Worm (Caenorhabditis elegans) whole organism, L3 larva: Measurements from ENCODE around the gene F16B4.4.

Experiments
- R02D3.7 ChIP-seq: fragments of 150-350 bp; optimal IDR thresholded peaks from 2 replicates; lab custom pipeline; 2014; ENCODE audit warnings: missing biosample characterization, missing genetic modification characterization
- aly-2 ChIP-seq: fragments of 150-350 bp; optimal IDR thresholded peaks from 2 replicates; lab custom pipeline; 2014; ENCODE audit warnings: missing biosample characterization, missing genetic modification characterization
- ceh-16 ChIP-seq: sonication (generic microtip); optimal IDR thresholded peaks from 2 replicates; lab custom pipeline; 2017; ENCODE audit warnings: missing biosample characterization, missing genetic modification characterization
- ceh-28 ChIP-seq: fragments of 150-350 bp; optimal IDR thresholded peaks from 2 replicates; lab custom pipeline; 2014; ENCODE audit warnings: missing biosample characterization, missing genetic modification reagents, missing genetic modification characterization
- ceh-9 ChIP-seq: sonication (generic microtip); optimal IDR thresholded peaks from 2 replicates; lab custom pipeline; 2018; ENCODE audit warnings: missing biosample characterization, missing genetic modification characterization
- daf-12 ChIP-seq: fragments of 150-350 bp; optimal IDR thresholded peaks from 2 replicates; lab custom pipeline; 2014; ENCODE audit warnings: missing biosample characterization, missing genetic modification reagents, missing genetic modification characterization
- elt-1 ChIP-seq: fragments of 150-350 bp; optimal IDR thresholded peaks from 2 replicates; lab custom pipeline; 2014; ENCODE audit warnings: missing biosample characterization, missing genetic modification characterization
- elt-2 ChIP-seq: sonication (generic microtip); optimal IDR thresholded peaks from 2 replicates; lab custom pipeline; 2016; ENCODE audit warnings: missing genetic modification reagents, mild to moderate bottlenecking, missing genetic modification characterization, missing compliant biosample characterization
- eor-1 ChIP-seq, 2 experiments: fragments of 150-350 bp; optimal IDR thresholded peaks; 2 replicates each; lab custom pipeline; 2014 to 2018; ENCODE audit warnings: missing biosample characterization in 2 of 2, missing genetic modification characterization in 2 of 2
- fkh-10 ChIP-seq: sonication (generic microtip); optimal IDR thresholded peaks from 2 replicates; lab custom pipeline; 2017; ENCODE audit warnings: missing biosample characterization, missing genetic modification reagents, missing genetic modification characterization
- fkh-2 ChIP-seq: fragments of 150-350 bp; optimal IDR thresholded peaks from 2 replicates; lab custom pipeline; 2014; ENCODE audit warnings: missing biosample characterization, missing genetic modification reagents, missing genetic modification characterization
- hmg-11 ChIP-seq: sonication (generic microtip); optimal IDR thresholded peaks from 2 replicates; lab custom pipeline; 2016; ENCODE audit warnings: missing genetic modification characterization, missing compliant biosample characterization
- jun-1 ChIP-seq: fragments of 150-350 bp; optimal IDR thresholded peaks from 2 replicates; lab custom pipeline; 2014; ENCODE audit warnings: missing biosample characterization, missing genetic modification reagents, missing genetic modification characterization
- lsy-12 ChIP-seq: sonication (generic microtip); optimal IDR thresholded peaks from 2 replicates; lab custom pipeline; 2016; ENCODE audit warnings: mild to moderate bottlenecking, missing genetic modification characterization, missing compliant biosample characterization
- mdl-1 ChIP-seq: fragments of 150-350 bp; optimal IDR thresholded peaks from 2 replicates; lab custom pipeline; 2014; ENCODE audit warnings: missing biosample characterization, missing genetic modification characterization
- nfya-1 ChIP-seq: sonication (generic microtip); optimal IDR thresholded peaks from 2 replicates; lab custom pipeline; 2017; ENCODE audit warnings: missing genetic modification characterization, mild to moderate bottlenecking, missing compliant biosample characterization, antibody characterized with exemption, moderate library complexity; ENCODE audit not compliant: insufficient read depth
- nhr-11 ChIP-seq: fragments of 150-350 bp; optimal IDR thresholded peaks from 2 replicates; lab custom pipeline; 2014; ENCODE audit warnings: missing biosample characterization, missing genetic modification characterization
- nhr-12 ChIP-seq: fragments of 150-350 bp; optimal IDR thresholded peaks from 2 replicates; lab custom pipeline; 2014; ENCODE audit warnings: missing biosample characterization, missing genetic modification characterization
- nhr-23 ChIP-seq: fragments of 150-350 bp; optimal IDR thresholded peaks from 2 replicates; lab custom pipeline; 2014; ENCODE audit warnings: missing biosample characterization, missing genetic modification reagents, missing genetic modification characterization
- nhr-237 ChIP-seq: fragments of 150-350 bp; optimal IDR thresholded peaks from 2 replicates; lab custom pipeline; 2014; ENCODE audit warnings: missing biosample characterization, missing genetic modification characterization
- nhr-25 ChIP-seq: sonication (generic microtip); optimal IDR thresholded peaks from 2 replicates; lab custom pipeline; 2017; ENCODE audit warnings: missing biosample characterization, missing genetic modification characterization
- nhr-28 ChIP-seq: fragments of 150-350 bp; optimal IDR thresholded peaks from 2 replicates; lab custom pipeline; 2014; ENCODE audit warnings: missing biosample characterization, missing genetic modification characterization
- nhr-43 ChIP-seq: sonication (generic microtip); optimal IDR thresholded peaks from 2 replicates; lab custom pipeline; 2016; ENCODE audit warnings: mild to moderate bottlenecking, missing genetic modification characterization, missing compliant biosample characterization; ENCODE audit not compliant: poor library complexity, severe bottlenecking
- nhr-76 ChIP-seq: fragments of 150-350 bp; sonication (generic microtip); optimal IDR thresholded peaks from 5 replicates; lab custom pipeline; 2014; ENCODE audit warnings: missing biosample characterization, missing genetic modification characterization
- nhr-77 ChIP-seq: fragments of 150-350 bp; optimal IDR thresholded peaks from 2 replicates; lab custom pipeline; 2014; ENCODE audit warnings: missing biosample characterization, missing genetic modification characterization
- pha-4 ChIP-seq: fragments of 150-350 bp; optimal IDR thresholded peaks from 2 replicates; lab custom pipeline; 2014; ENCODE audit warnings: missing biosample characterization, missing genetic modification reagents, missing genetic modification characterization
- pqm-1 ChIP-seq: fragments of 150-350 bp; optimal IDR thresholded peaks from 2 replicates; lab custom pipeline; 2017; ENCODE audit warnings: missing biosample characterization, missing genetic modification characterization, inconsistent platforms
- sea-2 ChIP-seq: fragments of 150-350 bp; sonication (generic microtip); optimal IDR thresholded peaks from 4 replicates; lab custom pipeline; 2014; ENCODE audit warnings: missing biosample characterization, missing genetic modification reagents, missing genetic modification characterization
- skn-1 ChIP-seq: fragments of 150-350 bp; optimal IDR thresholded peaks from 2 replicates; lab custom pipeline; 2014; ENCODE audit warnings: missing biosample characterization, missing genetic modification characterization
- snpc-4 ChIP-seq: fragments of 150-350 bp; optimal IDR thresholded peaks from 2 replicates; lab custom pipeline; 2014; ENCODE audit warnings: missing biosample characterization, missing genetic modification characterization
- ztf-11 ChIP-seq: fragments of 150-350 bp; optimal IDR thresholded peaks from 2 replicates; lab custom pipeline; 2014; ENCODE audit warnings: missing biosample characterization, missing genetic modification characterization
- ztf-4 ChIP-seq: fragments of 150-350 bp; optimal IDR thresholded peaks from 2 replicates; lab custom pipeline; 2014; ENCODE audit warnings: missing biosample characterization, missing genetic modification characterization

Gene F16B4.4

ce11 chrV:1594554-1595092, 804 bp downstream of the F16B4.4 start:
- peak; percentile 54 for TF ChIP-seq nhr-43 (tag; lab: Kevin White, UChicago)
- TF ChIP-seq nhr-237 (tag; lab: Kevin White, UChicago): no peak
- peak; percentile 65 for TF ChIP-seq nhr-23
- no peak for TF ChIP-seq fkh-10
- TF ChIP-seq daf-12 (tag; lab: Kevin White, UChicago): no peak

ce11 chrV:1600561-1601088, 6.8 kb downstream of the F16B4.4 start, which contains the start of gene F16B4.2:
Gene F16B4.2, plus strand, starts transcription at chrV:1601038.
- TF ChIP-seq nhr-43 (tag; lab: Kevin White, UChicago) (no peak), hmg-11 (tag; lab: Kevin White, UChicago) (peak; percentile 13)

ce11 chrV:1607790-1608189, 14.0 kb downstream of the F16B4.4 start, which contains the start of gene nhr-178:
Gene nhr-178, minus strand, starts transcription at chrV:1607953.
- TF ChIP-seq nhr-237 (tag; lab: Kevin White, UChicago) (no peak), elt-1 (tag; lab: Kevin White, UChicago) (no peak), nhr-43 (tag; lab: Kevin White, UChicago) (no peak), elt-2 (peak; percentile 86), ceh-9 (tag; lab: Kevin White, UChicago) (no peak), pqm-1 (peak; percentile 79), nhr-23 (peak; percentile 15), ceh-16 (no peak), ceh-28 (tag; lab: Kevin White, UChicago) (peak; percentile 49), nhr-12 (tag; lab: Kevin White, UChicago) (no peak), snpc-4 (tag; lab: Kevin White, UChicago) (no peak), hmg-11 (tag; lab: Kevin White, UChicago) (no peak), mdl-1 (peak; percentile 13), fkh-10 (no peak), nhr-25 (tag; lab: Kevin White, UChicago) (peak; percentile 9), fkh-2 (no peak), nhr-76 (tag; lab: Kevin White, UChicago) (no peak), ztf-11 (tag; lab: Kevin White, UChicago) (no peak), nhr-77 (tag; lab: Kevin White, UChicago) (no peak), pha-4 (tag; lab: Kevin White, UChicago) (peak; percentile 34), sea-2 (GFP tag; lab: Kevin White, UChicago) (no peak), nhr-28 (no peak), ztf-4 (tag; lab: Kevin White, UChicago) (no peak), R02D3.7 (tag; lab: Kevin White, UChicago) (no peak), jun-1 (tag; lab: Kevin White, UChicago) (peak; percentile 59)
- TF ChIP-seq, all 47 proteins: peak for 8

DNA sequence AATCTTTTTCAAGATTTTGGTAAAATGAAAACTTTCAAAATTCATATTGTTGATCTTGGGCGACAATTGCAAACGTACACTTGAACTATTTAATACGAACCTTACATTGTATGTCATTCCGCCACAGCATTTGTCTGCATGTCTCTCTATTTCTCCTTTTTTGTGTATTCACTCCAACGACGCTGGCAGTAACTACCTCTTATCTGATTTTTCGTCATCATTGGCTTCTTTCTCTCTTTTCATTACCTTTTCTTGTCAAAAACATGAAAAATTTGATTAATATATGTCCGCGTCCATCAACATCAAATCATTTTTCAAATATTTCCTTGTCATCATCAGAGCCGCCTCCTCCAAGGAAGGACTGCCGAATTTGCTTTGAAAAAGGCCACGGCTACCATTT, 16.3 kb downstream of the F16B4.4 start, which contains the start of gene nhr-177:
TSS of gene nhr-177 (plus strand) at position 167 of the 400 bp plus-strand sequence.
- no peak for TF ChIP-seq daf-12 (tag; lab: Kevin White, UChicago)
- TF ChIP-seq snpc-4 (tag; lab: Kevin White, UChicago): no peak
- TF ChIP-seq elt-1 (tag; lab: Kevin White, UChicago): peak; percentile 34
- TF ChIP-seq nhr-25 (tag; lab: Kevin White, UChicago): no peak
- no peak for TF ChIP-seq lsy-12 (tag; lab: Kevin White, UChicago)
- no peak for TF ChIP-seq nhr-76 (tag; lab: Kevin White, UChicago)
- no peak for TF ChIP-seq nfya-1 (tag; lab: Kevin White, UChicago)
- TF ChIP-seq nhr-237 (tag; lab: Kevin White, UChicago): no peak
- no peak for TF ChIP-seq nhr-28
- TF ChIP-seq eor-1 (tag; optimal IDR thresholded peaks at IDR 0.05; lab: Kevin White, UChicago): no peak
- peak; percentile 70 for TF ChIP-seq elt-2
- peak; percentile 61 for TF ChIP-seq skn-1 (tag; lab: Kevin White, UChicago)
- peak; percentile 18 for TF ChIP-seq pqm-1
- TF ChIP-seq nhr-11: no peak

- no peak for TF ChIP-seq aly-2 (tag; lab: Kevin White, UChicago)
These were observed 17.8 kb downstream of the F16B4.4 start for ce11 chrV:1611570-1611969.
